Fruit fly (Drosophila melanogaster) whole organism, prepupa: ENCODE results near the gene CG12054.

Experiments
- Blimp-1 ChIP-seq: fragments of 200-800 bp; sonication (Bioruptor generic); optimal IDR thresholded peaks from 3 replicates; lab custom pipeline; 2017; ENCODE audit warnings: missing biosample characterization, missing genetic modification characterization, mild to moderate bottlenecking, moderate library complexity, missing genetic modification reagents
- CG10669 ChIP-seq: fragments of 200-800 bp; sonication (Bioruptor generic); optimal IDR thresholded peaks from 3 replicates; lab custom pipeline; 2018; ENCODE audit warnings: missing biosample characterization, mild to moderate bottlenecking, missing genetic modification characterization, moderate library complexity
- CG11294 ChIP-seq: fragments of 200-800 bp; sonication (Bioruptor generic); IDR thresholded peaks from 2 replicates; pipeline ENCODE4 v1.3.6; 2022; ENCODE audit warnings: missing biosample characterization, missing genetic modification characterization
- CG11902 ChIP-seq: fragments of 200-800 bp; sonication (Bioruptor generic); optimal IDR thresholded peaks from 3 replicates; lab custom pipeline; 2016; ENCODE audit warnings: missing biosample characterization, missing genetic modification characterization
- CG1621 ChIP-seq: fragments of 200-800 bp; sonication (Bioruptor generic); optimal IDR thresholded peaks from 3 replicates; lab custom pipeline; 2018; ENCODE audit warnings: missing biosample characterization, mild to moderate bottlenecking, missing genetic modification characterization
- CG16779 ChIP-seq: fragments of 200-800 bp; sonication (Bioruptor generic); optimal IDR thresholded peaks from 3 replicates; lab custom pipeline; 2017; ENCODE audit warnings: missing biosample characterization, mild to moderate bottlenecking, missing genetic modification characterization
- CG3032 ChIP-seq: fragments of 200-800 bp; optimal IDR thresholded peaks from 2 replicates; lab custom pipeline; 2019; ENCODE audit warnings: missing biosample characterization, mild to moderate bottlenecking, missing genetic modification characterization, moderate library complexity
- CG31627 ChIP-seq: fragments of 200-800 bp; sonication (Bioruptor generic); optimal IDR thresholded peaks from 3 replicates; lab custom pipeline; 2016; ENCODE audit warnings: missing biosample characterization, missing genetic modification characterization
- CG32006 ChIP-seq: fragments of 200-800 bp; sonication (Bioruptor generic); optimal IDR thresholded peaks from 3 replicates; lab custom pipeline; 2017; ENCODE audit warnings: missing biosample characterization, mild to moderate bottlenecking, missing genetic modification characterization
- CG3919 ChIP-seq: fragments of 200-800 bp; sonication (Bioruptor generic); optimal IDR thresholded peaks from 3 replicates; lab custom pipeline; 2016; ENCODE audit warnings: missing biosample characterization, missing genetic modification characterization
- CG6163 ChIP-seq: fragments of 200-800 bp; sonication (Bioruptor generic); IDR thresholded peaks from 3 replicates; pipeline ENCODE4 v1.3.6; 2022; ENCODE audit warnings: missing biosample characterization, missing genetic modification characterization
- CG6276 ChIP-seq: fragments of 200-800 bp; sonication (Bioruptor generic); optimal IDR thresholded peaks from 2 replicates; lab custom pipeline; 2017; ENCODE audit warnings: missing biosample characterization, mild to moderate bottlenecking, missing genetic modification characterization
- CG6792 ChIP-seq: fragments of 200-800 bp; sonication (Bioruptor generic); optimal IDR thresholded peaks from 3 replicates; lab custom pipeline; 2016; ENCODE audit warnings: missing biosample characterization, missing genetic modification characterization
- CG6808 ChIP-seq: fragments of 200-800 bp; sonication (Bioruptor generic); optimal IDR thresholded peaks from 3 replicates; lab custom pipeline; 2017; ENCODE audit warnings: missing biosample characterization, missing genetic modification characterization, mild to moderate bottlenecking, moderate library complexity, missing genetic modification reagents
- CG6854 ChIP-seq: fragments of 200-800 bp; sonication (Bioruptor generic); optimal IDR thresholded peaks from 2 replicates; lab custom pipeline; 2017; ENCODE audit warnings: missing biosample characterization, mild to moderate bottlenecking, missing genetic modification characterization
- CG7368 ChIP-seq: fragments of 200-800 bp; sonication (Bioruptor generic); optimal IDR thresholded peaks from 3 replicates; lab custom pipeline; 2016; ENCODE audit warnings: missing biosample characterization, missing genetic modification characterization
- CG8119 ChIP-seq: fragments of 200-800 bp; sonication (Bioruptor generic); IDR thresholded peaks from 3 replicates; pipeline ENCODE4 v1.3.6; 2022; ENCODE audit warnings: missing biosample characterization, missing genetic modification characterization
- CG8319 ChIP-seq: fragments of 200-800 bp; sonication (Bioruptor generic); optimal IDR thresholded peaks from 3 replicates; lab custom pipeline; 2016; ENCODE audit warnings: missing biosample characterization, missing genetic modification characterization
- CG8632 ChIP-seq: fragments of 200-800 bp; sonication (Bioruptor generic); optimal IDR thresholded peaks from 3 replicates; lab custom pipeline; 2016; ENCODE audit warnings: missing biosample characterization, missing genetic modification characterization
- CG9139 ChIP-seq: fragments of 200-800 bp; sonication (Bioruptor generic); optimal IDR thresholded peaks from 3 replicates; lab custom pipeline; 2017; ENCODE audit warnings: missing biosample characterization, mild to moderate bottlenecking, missing genetic modification characterization
- Eip75B ChIP-seq: fragments of 200-800 bp; sonication (Bioruptor generic); optimal IDR thresholded peaks from 3 replicates; lab custom pipeline; 2016; ENCODE audit warnings: missing biosample characterization, missing genetic modification characterization
- Eip78C ChIP-seq: fragments of 200-800 bp; sonication (Bioruptor generic); peaks from one replicate; lab custom pipeline; 2016; ENCODE audit warnings: missing biosample characterization, missing genetic modification characterization
- Ets21C ChIP-seq: fragments of 200-800 bp; sonication (Bioruptor generic); optimal IDR thresholded peaks from 3 replicates; lab custom pipeline; 2016; ENCODE audit warnings: missing biosample characterization, missing genetic modification characterization
- Ets96B ChIP-seq: fragments of 200-800 bp; optimal IDR thresholded peaks from 2 replicates; lab custom pipeline; 2019; ENCODE audit warnings: missing biosample characterization, mild to moderate bottlenecking, missing genetic modification characterization, moderate library complexity
- Hr39 ChIP-seq: fragments of 200-800 bp; sonication (Bioruptor generic); optimal IDR thresholded peaks from 2 replicates; lab custom pipeline; 2016; ENCODE audit warnings: missing biosample characterization, missing genetic modification characterization
- Hr4 ChIP-seq: fragments of 200-800 bp; sonication (Bioruptor generic); optimal IDR thresholded peaks from 3 replicates; lab custom pipeline; 2016; ENCODE audit warnings: missing biosample characterization, missing genetic modification characterization
- Lpt ChIP-seq: fragments of 200-800 bp; sonication (Bioruptor generic); optimal IDR thresholded peaks from 3 replicates; lab custom pipeline; 2016; ENCODE audit warnings: missing biosample characterization, missing genetic modification characterization
- Met ChIP-seq: fragments of 200-800 bp; sonication (Bioruptor generic); optimal IDR thresholded peaks from 3 replicates; lab custom pipeline; 2016; ENCODE audit warnings: missing biosample characterization, missing genetic modification characterization
- OdsH ChIP-seq: fragments of 200-800 bp; sonication (Bioruptor generic); optimal IDR thresholded peaks from 3 replicates; lab custom pipeline; 2016; ENCODE audit warnings: missing biosample characterization, missing genetic modification characterization
- Smox ChIP-seq: fragments of 200-800 bp; sonication (Bioruptor generic); optimal IDR thresholded peaks from 3 replicates; lab custom pipeline; 2016; ENCODE audit warnings: missing biosample characterization, missing genetic modification characterization
- Sox14 ChIP-seq: fragments of 200-800 bp; sonication (Bioruptor generic); optimal IDR thresholded peaks from 3 replicates; lab custom pipeline; 2016; ENCODE audit warnings: missing biosample characterization, missing genetic modification characterization
- achi ChIP-seq: fragments of 200-800 bp; sonication (Bioruptor generic); optimal IDR thresholded peaks from 3 replicates; lab custom pipeline; 2016; ENCODE audit warnings: missing biosample characterization, missing genetic modification characterization
- acj6 ChIP-seq: fragments of 200-800 bp; sonication (Bioruptor generic); optimal IDR thresholded peaks from 3 replicates; lab custom pipeline; 2016; ENCODE audit warnings: missing biosample characterization, missing genetic modification characterization
- dac ChIP-seq: fragments of 200-800 bp; sonication (Bioruptor generic); optimal IDR thresholded peaks from 2 replicates; lab custom pipeline; 2017; ENCODE audit warnings: missing biosample characterization, mild to moderate bottlenecking, missing genetic modification characterization
- dsx ChIP-seq: fragments of 200-800 bp; optimal IDR thresholded peaks from 3 replicates; lab custom pipeline; 2019; ENCODE audit warnings: missing biosample characterization, mild to moderate bottlenecking, missing genetic modification characterization, moderate library complexity; ENCODE audit not compliant: poor library complexity, severe bottlenecking
- eg ChIP-seq: fragments of 200-800 bp; sonication (Bioruptor generic); IDR thresholded peaks from 3 replicates; pipeline ENCODE4 v1.3.6; 2022; ENCODE audit warnings: missing biosample characterization, missing genetic modification characterization
- esn ChIP-seq: fragments of 200-800 bp; sonication (Bioruptor generic); optimal IDR thresholded peaks from 2 replicates; lab custom pipeline; 2016; ENCODE audit warnings: missing biosample characterization, mild to moderate bottlenecking, missing genetic modification characterization, moderate library complexity
- fd59A ChIP-seq: fragments of 200-800 bp; sonication (Bioruptor generic); optimal IDR thresholded peaks from 2 replicates; lab custom pipeline; 2017; ENCODE audit warnings: missing biosample characterization, mild to moderate bottlenecking, missing genetic modification characterization, missing genetic modification reagents
- fkh ChIP-seq: fragments of 200-800 bp; sonication (Bioruptor generic); optimal IDR thresholded peaks from 3 replicates; lab custom pipeline; 2017; ENCODE audit warnings: missing biosample characterization, mild to moderate bottlenecking, missing genetic modification characterization, moderate library complexity
- net ChIP-seq: fragments of 200-800 bp; sonication (Bioruptor generic); optimal IDR thresholded peaks from 3 replicates; lab custom pipeline; 2016; ENCODE audit warnings: missing biosample characterization, missing genetic modification characterization
- pdm3 ChIP-seq: fragments of 200-800 bp; sonication (Bioruptor generic); optimal IDR thresholded peaks from 3 replicates; lab custom pipeline; 2016; ENCODE audit warnings: missing biosample characterization, missing genetic modification characterization
- spab ChIP-seq: fragments of 200-800 bp; sonication (Bioruptor generic); optimal IDR thresholded peaks from 2 replicates; lab custom pipeline; 2017; ENCODE audit warnings: missing biosample characterization, mild to moderate bottlenecking, missing genetic modification characterization, missing genetic modification reagents
- ss ChIP-seq, 2 experiments: fragments of 200-800 bp; sonication (Bioruptor generic); optimal IDR thresholded peaks; 2 replicates in 1 of 2; 3 replicates in 1 of 2; lab custom pipeline; 2017 to 2018; ENCODE audit warnings: mild to moderate bottlenecking in 2 of 2, missing biosample characterization in 2 of 2, missing genetic modification characterization in 2 of 2, moderate library complexity in 1 of 2
- svp ChIP-seq: fragments of 200-800 bp; sonication (Bioruptor generic); peaks from one replicate; lab custom pipeline; 2016; ENCODE audit warnings: missing biosample characterization, missing genetic modification characterization
- topi ChIP-seq: fragments of 200-800 bp; sonication (Bioruptor generic); optimal IDR thresholded peaks from 3 replicates; lab custom pipeline; 2016; ENCODE audit warnings: missing biosample characterization, missing genetic modification characterization
- vri ChIP-seq: fragments of 200-800 bp; sonication (Bioruptor generic); optimal IDR thresholded peaks from 3 replicates; lab custom pipeline; 2016; ENCODE audit warnings: missing biosample characterization, mild to moderate bottlenecking, missing genetic modification characterization

The CG12054 gene

DNA sequence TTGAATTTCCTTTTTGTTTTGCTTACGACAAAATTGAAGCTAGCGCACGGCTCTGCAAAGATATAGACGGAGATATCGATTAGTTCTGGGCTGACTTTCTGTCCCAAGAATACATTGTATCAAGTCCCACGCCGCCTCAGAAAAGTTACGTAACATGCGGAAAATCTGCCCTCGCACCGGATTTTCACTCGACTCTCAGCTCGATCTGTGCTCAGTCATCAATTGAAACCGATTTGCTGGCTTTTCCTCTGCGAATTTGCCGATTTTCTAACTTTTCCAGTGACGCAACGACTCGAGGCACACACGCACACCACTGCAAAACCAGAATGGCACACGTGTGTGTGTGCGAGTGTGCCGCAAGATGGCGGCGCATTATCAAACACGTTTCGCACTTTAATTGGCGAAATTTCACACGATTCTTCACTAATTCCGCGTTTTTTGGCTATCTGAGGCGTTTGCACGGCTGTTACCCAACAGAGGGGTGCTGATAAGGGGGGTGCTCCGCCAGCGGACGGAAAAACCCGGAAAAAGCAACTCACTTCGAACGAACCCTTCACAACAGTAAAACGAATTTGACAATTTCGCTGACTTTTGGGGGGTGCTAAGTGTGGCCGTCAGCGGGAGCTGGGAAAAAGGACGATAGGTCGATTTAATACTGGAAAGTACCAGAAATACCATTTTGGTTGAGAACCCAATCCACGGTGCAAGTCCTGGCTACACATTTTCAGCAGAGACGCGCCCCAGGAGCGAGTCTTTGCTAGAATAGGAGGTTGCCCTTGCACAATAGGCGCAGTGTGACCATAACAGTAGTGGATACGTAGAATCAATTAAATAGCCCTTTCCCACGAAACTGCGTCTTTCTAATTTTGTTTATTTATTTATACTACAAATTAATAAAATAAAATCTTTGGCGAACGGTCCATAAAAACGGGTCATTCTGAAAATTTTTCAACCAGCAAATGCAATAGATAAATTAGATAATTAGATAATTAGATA is 1.2 kb upstream of the CG12054 start, which contains the start of gene ATPsynC:
TSS of gene ATPsynC (minus strand) at position 634 of the 996 bp plus-strand sequence.
- no peak for TF ChIP-seq Hr4 (GFP tag; lab: Kevin White, UChicago)
- no peak for TF ChIP-seq fd59A (GFP tag; lab: Kevin White, UChicago)
- TF ChIP-seq CG3032 (tag; lab: Kevin White, UChicago), result peak; percentile 9
- TF ChIP-seq CG8119 (GFP tag; lab: Robert Waterston, UW), result no peak
- peak in 1 of 2 experiments; percentile 59 for TF ChIP-seq ss (GFP tag; optimal IDR thresholded peaks at IDR 0.05; lab: Kevin White, UChicago)
- peak; percentile 17 for TF ChIP-seq CG31627 (GFP tag; lab: Kevin White, UChicago)
- TF ChIP-seq vri (GFP tag; lab: Kevin White, UChicago), result peak; percentile 99
- peak; percentile 26 for TF ChIP-seq Ets96B (tag; lab: Kevin White, UChicago)
- TF ChIP-seq CG6808 (GFP tag; lab: Kevin White, UChicago), result peak; percentile 10
- peak; percentile 85 for TF ChIP-seq CG6854 (GFP tag; lab: Kevin White, UChicago)
- peak; percentile 49 for TF ChIP-seq net (GFP tag; lab: Kevin White, UChicago)
- TF ChIP-seq achi (GFP tag; lab: Kevin White, UChicago), result peak; percentile 48
- TF ChIP-seq CG16779 (tag; lab: Kevin White, UChicago), result peak; percentile 52
- TF ChIP-seq esn (GFP tag; lab: Kevin White, UChicago), result peak; percentile 3
- peak; percentile 73 for TF ChIP-seq Eip78C (GFP tag; lab: Kevin White, UChicago)
- no peak for TF ChIP-seq CG7368 (GFP tag; lab: Kevin White, UChicago)
- TF ChIP-seq svp (GFP tag; lab: Kevin White, UChicago), result peak; percentile 22
- TF ChIP-seq fkh (GFP tag; lab: Kevin White, UChicago), result peak; percentile 29
- no peak for TF ChIP-seq CG6276 (GFP tag; lab: Kevin White, UChicago)
- TF ChIP-seq topi (GFP tag; lab: Kevin White, UChicago), result no peak
- TF ChIP-seq CG9139 (GFP tag; lab: Kevin White, UChicago), result peak; percentile 57
- TF ChIP-seq CG1621 (tag; lab: Kevin White, UChicago), result peak; percentile 1
- no peak for TF ChIP-seq pdm3 (GFP tag; lab: Kevin White, UChicago)
- peak; percentile 19 for TF ChIP-seq CG3919 (GFP tag; lab: Kevin White, UChicago)
- peak; percentile 94 for TF ChIP-seq dsx
- TF ChIP-seq Sox14 (GFP tag; lab: Kevin White, UChicago), result peak; percentile 20

dm6 chr3R:31221337-31222047 is 990 bp downstream of the CG12054 start:
- TF ChIP-seq CG1621 (tag; lab: Kevin White, UChicago) (peak; percentile 82), fd59A (GFP tag; lab: Kevin White, UChicago) (peak; percentile 59), CG8319 (GFP tag; lab: Kevin White, UChicago) (peak; percentile 26), CG10669 (peak; percentile 75), spab (GFP tag; lab: Kevin White, UChicago) (peak; percentile 79), CG11902 (GFP tag; lab: Kevin White, UChicago) (no peak), CG32006 (GFP tag; lab: Kevin White, UChicago) (peak; percentile 66), CG6163 (no peak), CG8632 (GFP tag; lab: Kevin White, UChicago) (peak; percentile 28), CG6792 (GFP tag; lab: Kevin White, UChicago) (peak; percentile 25), Eip75B (GFP tag; lab: Kevin White, UChicago) (peak; percentile 41), dac (peak; percentile 62), CG31627 (GFP tag; lab: Kevin White, UChicago) (no peak), Smox (GFP tag; lab: Kevin White, UChicago) (no peak), CG11294 (GFP tag; lab: Robert Waterston, UW) (no peak), vri (GFP tag; lab: Kevin White, UChicago) (no peak), Met (GFP tag; lab: Kevin White, UChicago) (no peak), CG6276 (GFP tag; lab: Kevin White, UChicago) (peak; percentile 85), Blimp-1 (GFP tag; lab: Kevin White, UChicago) (peak; percentile 37), eg (no peak), Hr39 (GFP tag; lab: Kevin White, UChicago) (no peak), acj6 (GFP tag; lab: Kevin White, UChicago) (no peak), net (GFP tag; lab: Kevin White, UChicago) (peak; percentile 71), OdsH (GFP tag; lab: Kevin White, UChicago) (no peak), Lpt (peak; percentile 52), Ets21C (no peak)
